Worm (Caenorhabditis elegans) whole organism, mixed stage, embryonic: Measurements from ENCODE around the gene T05G5.4.

Experiments
- M03D4.4 ChIP-seq: sonication (generic microtip); optimal IDR thresholded peaks from 2 replicates; lab custom pipeline; 2017; ENCODE audit warnings: mild to moderate bottlenecking, missing genetic modification characterization, missing compliant biosample characterization
- bed-3 ChIP-seq: fragments of 200-800 bp; sonication (Bioruptor generic); optimal IDR thresholded peaks from 3 replicates; lab custom pipeline; 2018; ENCODE audit warnings: mild to moderate bottlenecking, missing genetic modification characterization, moderate library complexity, missing compliant biosample characterization
- blmp-1 ChIP-seq: fragments of 150-350 bp; optimal IDR thresholded peaks from 2 replicates; lab custom pipeline; 2014; ENCODE audit warnings: missing biosample characterization, missing genetic modification characterization
- ceh-39 ChIP-seq: fragments of 150-350 bp; optimal IDR thresholded peaks from 2 replicates; lab custom pipeline; 2014; ENCODE audit warnings: missing biosample characterization, missing genetic modification characterization
- ceh-83 ChIP-seq: fragments of 200-800 bp; sonication (Bioruptor generic); optimal IDR thresholded peaks from 2 replicates; lab custom pipeline; 2018; ENCODE audit warnings: mild to moderate bottlenecking, missing genetic modification characterization, missing compliant biosample characterization
- ces-1 ChIP-seq: fragments of 150-350 bp; optimal IDR thresholded peaks from 2 replicates; lab custom pipeline; 2014; ENCODE audit warnings: missing biosample characterization, missing genetic modification reagents, missing genetic modification characterization
- cnd-1 ChIP-seq: fragments of 200-800 bp; sonication (Bioruptor generic); optimal IDR thresholded peaks from 2 replicates; lab custom pipeline; 2018; ENCODE audit warnings: mild to moderate bottlenecking, missing genetic modification characterization, missing compliant biosample characterization
- drap-1 ChIP-seq: fragments of 200-800 bp; sonication (Bioruptor generic); optimal IDR thresholded peaks from 3 replicates; lab custom pipeline; 2018; ENCODE audit warnings: mild to moderate bottlenecking, missing genetic modification characterization, missing compliant biosample characterization
- elt-1 ChIP-seq: sonication (generic microtip); optimal IDR thresholded peaks from 2 replicates; lab custom pipeline; 2017; ENCODE audit warnings: missing genetic modification characterization, mild to moderate bottlenecking, missing compliant biosample characterization, antibody characterized with exemption, moderate library complexity, borderline replicate concordance; ENCODE audit not compliant: insufficient read depth
- elt-3 ChIP-seq: fragments of 150-350 bp; optimal IDR thresholded peaks from 2 replicates; lab custom pipeline; 2014; ENCODE audit warnings: missing biosample characterization, missing genetic modification characterization
- flh-1 ChIP-seq: fragments of 200-800 bp; sonication (Bioruptor generic); optimal IDR thresholded peaks from 2 replicates; lab custom pipeline; 2018; ENCODE audit warnings: mild to moderate bottlenecking, missing genetic modification characterization, moderate library complexity, missing compliant biosample characterization
- ham-2 ChIP-seq: fragments of 200-800 bp; sonication (Bioruptor generic); optimal IDR thresholded peaks from 2 replicates; lab custom pipeline; 2018; ENCODE audit warnings: mild to moderate bottlenecking, missing genetic modification characterization, missing compliant biosample characterization
- hlh-1 ChIP-seq: fragments of 150-350 bp; optimal IDR thresholded peaks from 2 replicates; lab custom pipeline; 2014; ENCODE audit warnings: missing biosample characterization, missing genetic modification reagents, missing genetic modification characterization
- lin-32 ChIP-seq: fragments of 200-800 bp; sonication (Bioruptor generic); optimal IDR thresholded peaks from 2 replicates; lab custom pipeline; 2018; ENCODE audit warnings: mild to moderate bottlenecking, missing genetic modification characterization, missing compliant biosample characterization
- lsy-2 ChIP-seq: fragments of 150-350 bp; optimal IDR thresholded peaks from 2 replicates; lab custom pipeline; 2014; ENCODE audit warnings: missing biosample characterization, missing genetic modification characterization
- mab-5 ChIP-seq: fragments of 150-350 bp; optimal IDR thresholded peaks from 2 replicates; lab custom pipeline; 2014; ENCODE audit warnings: missing biosample characterization, missing genetic modification characterization
- mep-1 ChIP-seq: fragments of 150-350 bp; optimal IDR thresholded peaks from 2 replicates; lab custom pipeline; 2017; ENCODE audit warnings: missing biosample characterization, missing genetic modification reagents, missing genetic modification characterization, inconsistent platforms
- mls-2 ChIP-seq: sonication (generic microtip); optimal IDR thresholded peaks from 2 replicates; lab custom pipeline; 2016; ENCODE audit warnings: mild to moderate bottlenecking, missing genetic modification characterization, moderate library complexity, missing compliant biosample characterization
- nhr-12 ChIP-seq: fragments of 150-350 bp; optimal IDR thresholded peaks from 2 replicates; lab custom pipeline; 2014; ENCODE audit warnings: missing biosample characterization, missing genetic modification characterization
- nhr-2 ChIP-seq: fragments of 150-350 bp; optimal IDR thresholded peaks from 2 replicates; lab custom pipeline; 2014; ENCODE audit warnings: missing biosample characterization, missing genetic modification characterization
- nhr-237 ChIP-seq: fragments of 150-350 bp; optimal IDR thresholded peaks from 2 replicates; lab custom pipeline; 2014; ENCODE audit warnings: missing biosample characterization, missing genetic modification characterization
- nhr-28 ChIP-seq: fragments of 150-350 bp; optimal IDR thresholded peaks from 2 replicates; lab custom pipeline; 2014; ENCODE audit warnings: missing biosample characterization, missing genetic modification characterization
- nhr-76 ChIP-seq: sonication (generic microtip); optimal IDR thresholded peaks from 2 replicates; lab custom pipeline; 2017; ENCODE audit warnings: missing biosample characterization, missing genetic modification characterization
- pha-4 ChIP-seq: fragments of 150-350 bp; optimal IDR thresholded peaks from 2 replicates; lab custom pipeline; 2018; ENCODE audit warnings: missing biosample characterization, missing genetic modification reagents, missing genetic modification characterization
- snpc-4 ChIP-seq: fragments of 150-350 bp; optimal IDR thresholded peaks from 2 replicates; lab custom pipeline; 2014; ENCODE audit warnings: missing biosample characterization, missing genetic modification characterization
- sptf-1 ChIP-seq: sonication (generic microtip); optimal IDR thresholded peaks from 2 replicates; lab custom pipeline; 2017; ENCODE audit warnings: mild to moderate bottlenecking, missing genetic modification characterization, moderate library complexity, missing compliant biosample characterization
- tbx-8 ChIP-seq: fragments of 200-800 bp; sonication (Bioruptor generic); optimal IDR thresholded peaks from 2 replicates; lab custom pipeline; 2018; ENCODE audit warnings: mild to moderate bottlenecking, missing genetic modification characterization, moderate library complexity, missing compliant biosample characterization
- unc-120 ChIP-seq: sonication (generic microtip); optimal IDR thresholded peaks from 2 replicates; lab custom pipeline; 2017; ENCODE audit warnings: missing genetic modification characterization, missing compliant biosample characterization; ENCODE audit not compliant: poor library complexity, severe bottlenecking
- unc-39 ChIP-seq: fragments of 150-350 bp; optimal IDR thresholded peaks from 2 replicates; lab custom pipeline; 2014; ENCODE audit warnings: missing biosample characterization, missing genetic modification characterization
- unc-62 ChIP-seq: fragments of 150-350 bp; optimal IDR thresholded peaks from 2 replicates; lab custom pipeline; 2014; ENCODE audit warnings: missing biosample characterization, missing genetic modification reagents, missing genetic modification characterization
- zip-8 ChIP-seq: fragments of 150-350 bp; optimal IDR thresholded peaks from 2 replicates; lab custom pipeline; 2014; ENCODE audit warnings: missing biosample characterization, missing genetic modification characterization

Gene T05G5.4

ce11 chrIII:9735857-9736256 lies 12.9 kb upstream of the T05G5.4 start, which contains the start of gene dao-6:
TSS of gene dao-6 (minus strand) at chrIII:9736201.
- no peak for TF ChIP-seq blmp-1 (tag; lab: Kevin White, UChicago)
- no peak for TF ChIP-seq unc-39 (tag; lab: Kevin White, UChicago)
- TF ChIP-seq tbx-8 = no peak
- no peak for TF ChIP-seq nhr-237 (tag; lab: Kevin White, UChicago)
- TF ChIP-seq lin-32 (GFP tag; lab: Kevin White, UChicago) = no peak
- TF ChIP-seq hlh-1 = no peak
- TF ChIP-seq M03D4.4 = no peak
- no peak for TF ChIP-seq elt-1 (tag; lab: Kevin White, UChicago)
- no peak for TF ChIP-seq snpc-4 (tag; lab: Kevin White, UChicago)
- no peak for TF ChIP-seq flh-1 (GFP tag; lab: Kevin White, UChicago)
- no peak for TF ChIP-seq ceh-39
- no peak for TF ChIP-seq unc-120 (tag; lab: Kevin White, UChicago)
- no peak for TF ChIP-seq nhr-2 (tag; lab: Kevin White, UChicago)
- no peak for TF ChIP-seq zip-8 (tag; lab: Kevin White, UChicago)
- TF ChIP-seq sptf-1 (tag; lab: Kevin White, UChicago) = no peak
- TF ChIP-seq ceh-83 (GFP tag; lab: Kevin White, UChicago) = no peak
- TF ChIP-seq, all 35 proteins: peak for 0

DNA sequence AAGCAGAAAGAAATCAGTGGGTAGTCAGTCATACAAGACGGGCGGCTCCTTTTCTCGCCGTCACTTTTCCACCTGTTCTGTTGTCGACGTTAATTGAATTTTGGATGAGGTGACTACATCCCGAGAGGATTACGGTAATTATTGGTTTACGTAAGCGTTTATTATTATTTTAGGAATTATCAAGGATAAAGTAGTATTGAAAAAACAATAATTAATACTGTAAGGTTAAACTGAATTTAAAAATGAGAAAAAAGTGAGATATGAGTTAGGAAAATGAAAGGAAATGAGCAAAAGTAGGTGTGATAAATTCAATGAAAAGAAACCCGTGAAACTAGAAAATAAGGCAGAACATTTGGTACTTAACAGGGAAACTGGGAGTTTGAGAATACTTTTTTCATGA lies 9.8 kb upstream of the T05G5.4 start, which contains the start of gene hlh-4:
TSS of gene hlh-4 (minus strand) at position 101 of the 400 bp plus-strand sequence.
- TF ChIP-seq M03D4.4 (no peak), cnd-1 (tag; lab: Kevin White, UChicago) (no peak), pha-4 (tag; lab: Kevin White, UChicago) (no peak), mls-2 (tag; lab: Kevin White, UChicago) (no peak), lsy-2 (tag; lab: Kevin White, UChicago) (no peak), ceh-39 (no peak), blmp-1 (tag; lab: Kevin White, UChicago) (no peak), nhr-28 (no peak), elt-3 (no peak), unc-39 (tag; lab: Kevin White, UChicago) (no peak), nhr-76 (tag; lab: Kevin White, UChicago) (no peak), bed-3 (GFP tag; lab: Kevin White, UChicago) (no peak), ces-1 (no peak), lin-32 (GFP tag; lab: Kevin White, UChicago) (no peak)

DNA sequence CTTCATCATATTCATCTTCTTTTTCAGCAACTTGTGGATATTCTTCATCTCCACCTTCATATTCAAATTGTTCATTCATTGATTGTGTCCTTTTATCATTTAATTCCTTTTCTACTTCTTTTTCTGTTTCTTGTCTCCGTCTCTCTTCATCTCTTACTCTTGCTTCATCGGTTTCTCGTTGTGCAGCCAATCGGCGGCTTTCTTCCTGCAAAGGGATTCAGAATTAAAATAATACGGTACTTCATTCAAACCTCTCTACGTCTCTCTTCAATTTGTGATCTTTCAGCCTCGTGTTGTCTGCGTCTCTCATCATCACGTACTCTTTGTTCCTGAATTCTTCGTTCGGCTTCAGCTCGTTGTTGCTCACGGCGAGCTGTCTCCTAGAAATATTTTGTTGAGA lies 8.1 kb upstream of the T05G5.4 start:
- TF ChIP-seq mep-1 (tag; lab: Kevin White, UChicago) (no peak), lsy-2 (tag; lab: Kevin White, UChicago) (peak; percentile 41)

DNA sequence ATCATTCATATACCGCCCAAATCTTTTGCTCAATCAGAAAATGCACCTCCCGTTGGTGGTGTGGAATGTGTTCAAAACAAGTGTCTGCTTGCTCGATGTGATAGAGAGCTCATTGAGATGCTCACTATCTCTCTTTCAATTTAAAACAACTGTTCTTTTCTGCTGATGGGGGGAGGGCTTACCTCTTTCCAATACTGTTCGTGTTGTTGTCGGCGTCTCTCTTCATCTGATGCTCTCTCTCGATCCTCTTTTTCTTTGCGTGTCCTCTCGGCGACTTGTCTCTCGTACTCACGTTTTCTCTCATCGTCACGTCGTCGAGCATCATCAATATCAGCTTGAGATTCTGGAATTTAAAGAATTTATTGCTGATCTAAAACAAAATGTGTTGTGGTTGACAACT lies 6.7 kb upstream of the T05G5.4 start:
- TF ChIP-seq hlh-1 = peak; percentile 95
- TF ChIP-seq unc-120 (tag; lab: Kevin White, UChicago) = peak; percentile 27
- TF ChIP-seq unc-62 (GFP tag; lab: Kevin White, UChicago) = peak; percentile 69
- TF ChIP-seq nhr-237 (tag; lab: Kevin White, UChicago) = no peak
- TF ChIP-seq, all 35 proteins: peak for 3

- no peak for TF ChIP-seq elt-3
- no peak for TF ChIP-seq elt-1 (tag; lab: Kevin White, UChicago)
- TF ChIP-seq mls-2 (tag; lab: Kevin White, UChicago) = no peak
- TF ChIP-seq tbx-8 = no peak
- TF ChIP-seq unc-120 (tag; lab: Kevin White, UChicago) = no peak
- TF ChIP-seq M03D4.4 = no peak
- no peak for TF ChIP-seq mep-1 (tag; lab: Kevin White, UChicago)
- no peak for TF ChIP-seq hlh-1
- no peak for TF ChIP-seq nhr-12
- TF ChIP-seq cnd-1 (tag; lab: Kevin White, UChicago) = no peak
- TF ChIP-seq ces-1 = no peak
- no peak for TF ChIP-seq nhr-237 (tag; lab: Kevin White, UChicago)
- no peak for TF ChIP-seq mab-5 (tag; lab: Kevin White, UChicago)
- TF ChIP-seq bed-3 (GFP tag; lab: Kevin White, UChicago) = no peak
- no peak for TF ChIP-seq nhr-28
- TF ChIP-seq lsy-2 (tag; lab: Kevin White, UChicago) = no peak
- TF ChIP-seq ham-2 (GFP tag; lab: Kevin White, UChicago) = no peak
- TF ChIP-seq unc-62 (GFP tag; lab: Kevin White, UChicago) = no peak
- TF ChIP-seq drap-1 (GFP tag; lab: Kevin White, UChicago) = no peak
- TF ChIP-seq snpc-4 (tag; lab: Kevin White, UChicago) = no peak
- TF ChIP-seq, all 35 proteins: peak for 0
These were observed 5.5 kb upstream of the T05G5.4 start, which contains the start of gene T05G5.1 for ce11 chrIII:9743239-9743638. TSS of gene T05G5.1 (minus strand) at chrIII:9743339.
